Fruit fly (Drosophila melanogaster): ENCODE measurements around the gene Mical.
A peak's percentile ranks its signal among the peaks of the same experiment; 100 is the strongest.

The Mical gene

DNA sequence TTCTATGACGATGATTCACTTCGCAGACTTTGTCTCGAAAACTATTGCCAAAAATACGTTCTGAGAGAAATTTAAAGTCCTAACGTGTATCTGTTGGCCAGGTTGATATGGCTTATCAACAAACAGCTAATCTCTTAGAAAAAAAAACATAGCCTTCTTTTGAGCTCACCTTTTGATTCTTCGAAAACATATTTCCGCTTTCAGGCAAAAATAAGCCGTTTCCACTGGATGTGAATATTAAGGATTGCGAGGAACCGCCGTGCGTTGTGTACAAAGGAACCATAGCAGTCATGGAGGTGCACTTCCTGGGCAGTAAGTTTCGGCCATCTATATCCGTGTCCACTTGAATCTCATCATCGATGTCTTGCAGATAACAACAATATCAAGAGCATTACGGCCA lies 10.9 kb upstream of the Mical start:
- TF ChIP-seq CG17801 (GFP tag; optimal IDR thresholded peaks at IDR 0.05; ENCODE audit: partially characterized antibody) = no peak

DNA sequence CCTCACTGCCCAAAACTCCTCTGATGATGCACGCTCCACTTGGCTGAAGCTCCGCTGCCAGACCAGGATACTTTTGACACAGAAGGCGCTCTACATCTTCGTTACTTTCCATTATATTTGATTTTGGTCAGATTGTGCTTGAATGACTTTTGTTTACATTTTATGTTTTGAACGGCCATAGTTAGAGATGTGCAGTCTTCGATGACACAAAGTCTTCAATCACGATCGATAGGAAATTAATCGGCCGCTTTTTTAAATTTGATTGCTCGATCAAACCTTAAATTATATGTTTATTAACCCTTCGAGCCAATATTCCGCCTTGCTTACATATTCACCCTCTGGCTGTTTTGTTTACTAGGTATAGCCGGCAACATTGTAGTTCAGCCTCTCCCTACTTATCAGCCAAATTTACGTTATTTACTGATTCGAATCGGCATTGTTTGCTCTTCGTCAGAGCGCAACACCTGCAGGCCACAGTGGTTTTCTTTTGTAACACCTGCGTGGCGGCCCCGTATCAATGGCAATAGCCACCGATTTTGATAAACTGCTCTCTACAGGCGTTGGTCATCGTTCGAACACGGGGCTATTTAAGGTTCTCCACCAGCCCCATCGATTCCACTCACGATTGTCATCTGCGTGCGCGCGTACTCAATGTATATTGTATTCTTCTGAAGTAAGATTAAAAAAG lies 10.1 kb upstream of the Mical start, which contains the start of the genes Fancl and Npc2e:
Gene Fancl, minus strand, starts transcription at position 175 of the 688 bp plus-strand sequence.
Gene Npc2e, plus strand, starts transcription at position 638 of the 688 bp plus-strand sequence.
- no peak for TF ChIP-seq CG17801 (GFP tag; optimal IDR thresholded peaks at IDR 0.05; ENCODE audit: partially characterized antibody)

DNA sequence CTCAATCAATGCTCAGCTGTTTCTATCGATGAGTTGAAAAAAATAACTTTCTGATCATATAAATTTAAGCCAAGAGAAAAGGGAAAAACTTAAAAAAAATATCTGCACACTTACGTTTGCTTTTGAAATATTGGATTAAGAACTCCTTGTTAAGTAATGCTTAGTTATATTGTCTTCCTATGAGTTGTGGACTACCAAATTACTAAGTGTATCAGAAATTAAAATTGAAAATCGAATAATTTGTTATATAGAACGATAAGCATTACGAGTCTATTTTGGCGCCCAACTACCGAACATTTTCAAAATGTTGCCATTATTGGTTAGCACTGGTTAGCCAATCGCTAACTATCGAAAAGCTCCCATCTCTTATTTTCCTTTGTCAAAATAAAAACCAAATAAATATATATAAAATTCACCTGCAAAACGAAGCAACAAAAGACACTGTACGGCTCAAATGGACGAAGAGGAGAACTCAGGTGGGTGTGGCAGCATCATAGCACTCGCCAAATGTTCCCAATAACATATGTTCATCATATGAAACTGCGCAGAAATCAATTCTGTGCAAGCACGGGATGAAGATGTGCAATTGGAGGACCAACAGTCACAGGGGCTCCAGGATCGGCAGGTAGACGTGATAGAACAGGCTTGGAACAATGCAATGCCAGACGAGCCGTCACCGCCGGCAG lies 6.3 kb upstream of the Mical start, which contains the start of gene ohgt:
Gene ohgt, plus strand, starts transcription at position 358 of the 686 bp plus-strand sequence.
- TF ChIP-seq CG17801 (GFP tag; optimal IDR thresholded peaks at IDR 0.05; ENCODE audit: partially characterized antibody) = peak; percentile 8

- TF ChIP-seq CG17801 (GFP tag; optimal IDR thresholded peaks at IDR 0.05; ENCODE audit: partially characterized antibody) = no peak
Observed at dm6 chr3R:10048775-10048841, 5.9 kb upstream of the Mical start, which contains the start of gene CG12811. CG12811 (minus strand) TSS chr3R:10048797.

DNA sequence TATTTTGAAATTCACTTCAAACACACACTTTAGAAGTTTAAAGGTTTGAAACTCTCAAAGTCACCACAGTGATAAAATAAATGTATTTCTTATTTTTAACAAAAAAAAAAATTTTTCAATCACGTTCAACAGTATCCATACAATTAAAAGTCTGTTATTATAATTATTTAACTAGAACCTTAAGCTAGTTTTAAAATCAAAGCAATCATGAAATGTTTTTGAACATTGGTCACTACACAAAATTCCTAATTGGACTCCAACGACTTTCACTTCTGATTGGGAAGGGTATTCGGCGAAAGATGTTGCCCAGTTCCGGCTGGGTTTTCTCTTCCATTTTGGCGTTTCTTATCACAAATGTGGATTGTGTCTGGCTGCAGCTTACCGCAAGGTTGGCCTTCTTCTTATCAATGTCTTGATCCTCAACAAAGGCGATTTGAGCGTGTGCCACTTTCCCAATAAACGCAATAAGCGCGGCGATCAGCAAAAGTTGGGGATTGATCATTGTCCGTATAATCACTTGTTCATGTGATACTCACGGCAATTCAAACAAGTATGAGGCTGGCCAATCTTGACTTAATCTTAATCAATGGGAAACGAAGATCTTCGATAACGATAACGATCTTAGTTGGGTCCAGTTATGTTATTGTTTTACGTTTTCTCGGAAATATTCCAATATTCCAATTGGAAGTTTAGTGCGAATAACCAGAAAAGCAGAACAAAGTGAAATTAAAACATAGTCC lies 5.5 kb upstream of the Mical start:
- TF ChIP-seq CG17801 (GFP tag; optimal IDR thresholded peaks at IDR 0.05; ENCODE audit: partially characterized antibody) = no peak

dm6 chr3R:10045343-10045742 lies 2.6 kb upstream of the Mical start, which contains the start of the genes CG11722 and mtTFB2:
CG11722 (minus strand) TSS chr3R:10045542.
mtTFB2 (plus strand) TSS chr3R:10045574.
- TF ChIP-seq CG17801 (GFP tag; optimal IDR thresholded peaks at IDR 0.05; ENCODE audit: partially characterized antibody) = peak; percentile 40

- no peak for TF ChIP-seq CG17801 (GFP tag; optimal IDR thresholded peaks at IDR 0.05; ENCODE audit: partially characterized antibody)
Observed at dm6 chr3R:10042024-10042663, 551 bp downstream of the Mical start.

dm6 chr3R:10040505-10040904 lies 2.2 kb downstream of the Mical start:
- no peak for TF ChIP-seq CG17801 (GFP tag; optimal IDR thresholded peaks at IDR 0.05; ENCODE audit: partially characterized antibody)

DNA sequence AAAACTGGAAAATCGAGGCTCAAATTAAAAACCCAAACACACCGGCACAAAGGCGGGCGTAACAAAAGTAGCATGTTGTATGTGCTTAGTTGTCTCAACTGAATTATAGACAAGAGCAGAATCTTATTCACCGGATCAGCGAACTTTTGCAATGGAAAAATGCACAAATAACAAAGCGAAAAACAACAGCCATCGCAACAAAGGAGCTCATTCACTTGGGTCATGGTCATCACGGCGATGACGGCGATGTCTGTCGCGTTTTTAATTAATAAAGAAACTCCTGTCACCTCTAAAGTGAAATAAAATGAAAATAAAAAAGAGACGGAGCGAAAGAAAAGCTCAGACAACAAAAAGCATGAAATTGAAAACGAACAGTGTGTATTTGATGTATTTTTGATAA lies 3.5 kb downstream of the Mical start:
- no peak for TF ChIP-seq CG17801 (GFP tag; optimal IDR thresholded peaks at IDR 0.05; ENCODE audit: partially characterized antibody)

DNA sequence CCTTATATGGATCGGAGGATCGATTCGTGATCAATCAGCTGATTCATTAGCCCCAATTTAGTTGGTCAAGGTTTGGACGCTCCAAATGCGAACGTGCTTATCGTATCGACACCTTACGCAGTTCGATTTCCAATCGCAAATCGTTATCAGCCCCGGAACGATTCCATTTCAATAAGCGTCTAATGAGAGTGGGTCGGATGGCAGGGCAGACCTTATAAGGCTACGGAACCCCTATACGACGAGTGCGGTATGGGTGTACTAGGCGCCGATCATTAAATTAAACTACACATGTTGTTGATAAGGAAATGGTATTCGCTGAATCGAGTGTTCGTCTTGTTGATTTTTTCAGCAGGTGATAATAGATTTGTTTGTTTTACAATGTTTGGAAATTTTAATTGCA lies 6.9 kb downstream of the Mical start:
- TF ChIP-seq CG17801 (GFP tag; optimal IDR thresholded peaks at IDR 0.05; ENCODE audit: partially characterized antibody) = no peak

DNA sequence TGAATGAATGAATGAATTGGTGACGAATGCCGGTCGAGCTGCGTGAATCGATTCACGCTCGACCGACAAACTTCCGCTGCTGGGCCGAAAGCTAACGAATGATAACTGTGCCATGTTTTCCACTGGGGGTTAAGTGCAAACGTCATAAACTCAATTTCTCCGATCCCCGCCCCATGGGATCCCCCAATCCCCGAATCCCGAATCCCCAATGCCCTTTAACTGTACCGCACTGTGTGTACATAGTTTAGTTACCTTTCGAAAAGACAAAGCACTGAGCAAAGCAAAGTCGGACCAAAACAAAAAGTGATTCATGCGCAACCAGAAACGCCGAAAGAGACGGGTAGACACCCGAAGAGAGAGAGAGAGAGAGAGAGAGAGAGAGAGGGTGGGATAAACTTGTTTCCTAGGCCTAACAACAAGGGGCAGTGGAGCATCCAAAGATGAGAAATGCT lies 7.7 kb downstream of the Mical start:
- no peak for TF ChIP-seq CG17801 (GFP tag; optimal IDR thresholded peaks at IDR 0.05; ENCODE audit: partially characterized antibody)

DNA sequence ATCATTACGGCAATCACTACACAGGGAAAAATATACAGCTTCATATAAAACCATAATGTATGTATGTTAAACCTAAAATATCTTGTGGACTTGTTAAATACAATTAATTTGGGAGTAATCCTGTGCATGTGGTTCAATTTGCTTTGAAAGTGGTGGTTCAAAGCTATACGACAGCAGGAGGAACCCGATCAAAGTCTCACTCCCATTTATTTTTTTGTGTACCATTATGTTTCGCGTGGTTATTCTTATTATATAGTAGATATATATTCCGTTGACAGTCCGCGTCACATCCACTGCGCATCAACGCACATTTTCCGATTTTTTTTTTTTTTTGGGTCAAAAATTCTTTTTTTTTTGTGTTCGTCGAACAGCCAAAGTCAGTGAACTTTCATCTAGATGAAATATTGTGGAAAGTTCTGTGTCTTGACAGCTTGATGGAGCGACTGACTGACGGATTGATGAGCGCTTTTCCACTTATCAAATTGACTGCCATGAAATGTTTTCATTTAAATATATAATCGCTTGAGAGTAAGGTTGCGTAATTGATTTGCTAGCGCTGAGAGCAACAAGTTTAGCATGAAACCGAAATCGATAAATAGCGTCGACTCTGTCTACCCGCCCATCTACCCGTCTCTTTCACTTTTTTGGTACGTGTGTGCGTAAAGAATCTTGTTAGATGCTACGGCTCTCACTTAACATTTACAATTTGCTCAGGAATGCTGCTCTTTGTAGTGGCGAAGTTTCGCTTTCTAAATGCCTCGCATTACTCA lies 9.6 kb downstream of the Mical start:
- no peak for TF ChIP-seq CG17801 (GFP tag; optimal IDR thresholded peaks at IDR 0.05; ENCODE audit: partially characterized antibody)

dm6 chr3R:10031480-10031879 lies 11.2 kb downstream of the Mical start:
- TF ChIP-seq CG17801 (GFP tag; optimal IDR thresholded peaks at IDR 0.05; ENCODE audit: partially characterized antibody) = no peak

DNA sequence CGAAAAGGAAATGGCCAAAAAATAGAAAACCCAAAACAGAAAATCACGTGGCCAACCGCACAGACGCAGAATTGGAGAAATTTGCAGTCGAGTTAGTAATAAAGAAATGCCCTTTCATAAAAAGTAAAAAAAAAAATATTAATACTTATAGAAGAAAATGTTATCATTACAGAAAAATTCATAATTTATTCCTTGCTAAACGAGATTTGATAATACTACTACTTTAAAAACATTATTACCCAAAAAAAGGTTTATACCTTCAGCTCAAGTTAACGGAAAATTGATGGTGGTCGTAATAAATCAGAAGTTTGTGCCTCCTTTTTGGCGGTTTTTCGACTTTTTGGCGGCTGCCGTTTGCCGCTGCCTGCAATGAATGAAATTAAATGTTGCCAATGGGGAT lies 14.3 kb downstream of the Mical start:
- TF ChIP-seq CG17801 (GFP tag; optimal IDR thresholded peaks at IDR 0.05; ENCODE audit: partially characterized antibody) = no peak

dm6 chr3R:10025050-10025449 lies 17.6 kb downstream of the Mical start, which contains the start of gene CG31407:
CG31407 (minus strand) TSS chr3R:10025150.
- no peak for TF ChIP-seq CG17801 (GFP tag; optimal IDR thresholded peaks at IDR 0.05; ENCODE audit: partially characterized antibody)

Data from ovary, adult (tissue).